Fruit fly (Drosophila melanogaster): ENCODE results near the gene CHMP2B.

The CHMP2B gene

DNA sequence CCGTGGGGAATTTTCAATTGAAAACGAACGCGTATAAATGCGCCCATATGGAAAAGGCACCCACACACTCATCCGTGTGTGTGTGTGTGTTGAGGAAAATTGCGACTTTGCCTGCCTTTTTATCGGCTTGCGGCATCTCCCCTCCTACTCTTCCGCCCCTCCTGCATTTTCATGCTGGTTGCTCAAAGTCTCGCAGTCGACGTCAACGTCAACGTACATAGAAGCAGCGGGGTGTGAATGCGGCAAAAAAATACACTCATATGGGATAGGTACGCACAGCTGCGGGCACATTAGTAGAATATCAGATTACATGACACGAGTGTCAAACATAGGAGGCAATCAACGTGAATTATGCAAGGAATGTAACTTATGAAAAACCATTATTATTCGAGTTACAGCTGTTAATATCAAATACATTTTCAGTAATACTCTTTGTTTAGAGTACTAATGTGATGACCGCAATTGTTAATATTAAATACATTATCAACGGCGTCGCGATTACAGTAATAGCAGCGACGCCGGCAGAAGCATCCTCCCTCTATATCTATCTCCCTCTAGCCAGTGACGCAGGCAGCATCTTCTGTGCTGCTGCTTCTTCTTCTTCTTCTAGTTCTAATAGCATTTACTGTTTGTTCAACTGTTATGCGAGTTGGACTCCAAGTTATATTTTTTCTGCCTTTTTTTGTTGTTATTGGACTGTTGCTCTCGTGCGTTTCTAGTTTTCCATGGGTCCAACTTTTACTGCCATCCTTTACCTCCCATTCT is 47.6 kb downstream of the CHMP2B start (continued):
- TF ChIP-seq CG4424 (GFP tag; optimal IDR thresholded peaks at IDR 0.05) (peak; percentile 90), fd96Cb (tag; optimal IDR thresholded peaks at IDR 0.05) (peak; percentile 93), CG14050 (GFP tag; IDR thresholded peaks at IDR 0.05) (peak; percentile 87), CG10979 (tag; optimal IDR thresholded peaks at IDR 0.05) (peak; percentile 93), CG17568 (GFP tag; optimal IDR thresholded peaks at IDR 0.05) (peak; percentile 75), CG32772 (GFP tag; IDR thresholded peaks at IDR 0.05) (peak; percentile 88), unc-4 (GFP tag; IDR thresholded peaks at IDR 0.05; ENCODE audit: partially characterized antibody) (no peak), CG31388 (GFP tag; optimal IDR thresholded peaks at IDR 0.05) (peak; percentile 48), CG9876 (GFP tag; optimal IDR thresholded peaks at IDR 0.05) (peak; percentile 78), CG8089 (GFP tag; optimal IDR thresholded peaks at IDR 0.05) (peak; percentile 78), hkb (optimal IDR thresholded peaks at IDR 0.05) (no peak), hkb (GFP tag; IDR thresholded peaks at IDR 0.05) (peak; percentile 95), NK7.1 (GFP tag; optimal IDR thresholded peaks at IDR 0.05) (peak; percentile 67), CG17186 (GFP tag; optimal IDR thresholded peaks at IDR 0.05) (peak; percentile 69), jumu (GFP tag; optimal IDR thresholded peaks at IDR 0.05) (peak; percentile 89), NFAT (GFP tag; IDR thresholded peaks at IDR 0.05) (peak; percentile 67), CG4820 (GFP tag; optimal IDR thresholded peaks at IDR 0.05) (peak; percentile 90), BtbVII (GFP tag; optimal IDR thresholded peaks at IDR 0.05) (peak; percentile 83), sna (GFP tag; IDR thresholded peaks at IDR 0.05; ENCODE audit: partially characterized antibody) (no peak), kni (GFP tag; optimal IDR thresholded peaks at IDR 0.05) (no peak), Opbp (GFP tag; IDR thresholded peaks at IDR 0.05; ENCODE audit: partially characterized antibody) (no peak), amos (GFP tag; IDR thresholded peaks at IDR 0.05; ENCODE audit: partially characterized antibody) (no peak), inv (GFP tag; IDR thresholded peaks at IDR 0.05; ENCODE audit: partially characterized antibody) (no peak), CG33557 (GFP tag; optimal IDR thresholded peaks at IDR 0.05) (peak; percentile 53), CG11723 (GFP tag; optimal IDR thresholded peaks at IDR 0.05) (peak; percentile 69), CG32767 (GFP tag; IDR thresholded peaks at IDR 0.05) (peak; percentile 84), CG18764 (GFP tag; optimal IDR thresholded peaks at IDR 0.05) (peak; percentile 79), CG10543 (GFP tag; optimal IDR thresholded peaks at IDR 0.05) (peak; percentile 11), Ssrp (tag; optimal IDR thresholded peaks at IDR 0.05) (peak; percentile 80), Nf-YC (tag; optimal IDR thresholded peaks at IDR 0.05) (peak; percentile 34), Dek (tag; optimal IDR thresholded peaks at IDR 0.05) (peak; percentile 84), z (GFP tag; IDR thresholded peaks at IDR 0.05) (peak; percentile 72; the same call in 2 of the 3 replicates), CG34224 (GFP tag; IDR thresholded peaks at IDR 0.05; ENCODE audit: partially characterized antibody) (no peak), HLH54F (GFP tag; optimal IDR thresholded peaks at IDR 0.05) (peak; percentile 83), Mad (GFP tag; optimal IDR thresholded peaks at IDR 0.05) (peak; percentile 77), Gsc (GFP tag; IDR thresholded peaks at IDR 0.05) (peak; percentile 63), CG13424 (tag; optimal IDR thresholded peaks at IDR 0.05) (peak; percentile 85), sim (GFP tag; IDR thresholded peaks at IDR 0.05) (peak; percentile 88), Lim3 (GFP tag; IDR thresholded peaks at IDR 0.05) (peak; percentile 76), NC2α (GFP tag; optimal IDR thresholded peaks at IDR 0.05) (peak; percentile 59), ttk (GFP tag; IDR thresholded peaks at IDR 0.05) (peak; percentile 91), schlank (tag; optimal IDR thresholded peaks at IDR 0.05) (peak; percentile 65), bab2 (GFP tag; optimal IDR thresholded peaks at IDR 0.05) (peak; percentile 94), CG7271 (tag; optimal IDR thresholded peaks at IDR 0.05) (peak; percentile 78), CG13287 (GFP tag; IDR thresholded peaks at IDR 0.05; ENCODE audit: partially characterized antibody) (no peak), CG4282 (GFP tag; optimal IDR thresholded peaks at IDR 0.05) (peak; percentile 34), CG18599 (GFP tag; optimal IDR thresholded peaks at IDR 0.05) (peak; percentile 92), CG10462 (GFP tag; optimal IDR thresholded peaks at IDR 0.05) (peak; percentile 77), phol (tag; optimal IDR thresholded peaks at IDR 0.05) (peak; percentile 92)

Measured in whole organism, embryonic.